Fruit fly (Drosophila melanogaster): ENCODE data around the gene Klp31E.

Gene Klp31E

dm6 chr2L:10381890-10382450 lies 31.8 kb upstream of the Klp31E start, which contains the start of gene CG5096 (continued):
- no peak for TF ChIP-seq Kr (GFP tag; optimal IDR thresholded peaks at IDR 0.05)
- peak; percentile 47 for TF ChIP-seq CG2202 (tag; optimal IDR thresholded peaks at IDR 0.05)
- no peak for TF ChIP-seq pros (GFP tag; optimal IDR thresholded peaks at IDR 0.05)
- TF ChIP-seq HLHmδ (GFP tag; optimal IDR thresholded peaks at IDR 0.05): no peak
- peak; percentile 70 for TF ChIP-seq Max (GFP tag; optimal IDR thresholded peaks at IDR 0.05)

dm6 chr2L:10386208-10386805 lies 27.5 kb upstream of the Klp31E start, which contains the start of the genes Cdk1 and mRpS7:
TSS of gene Cdk1 (minus strand) at chr2L:10386262.
TSS of gene mRpS7 (plus strand) at chr2L:10386662.
- TF ChIP-seq lab (GFP tag; optimal IDR thresholded peaks at IDR 0.05): no peak
- TF ChIP-seq CG7839 (tag; optimal IDR thresholded peaks at IDR 0.05): peak; percentile 86
- peak; percentile 74 for TF ChIP-seq Dp (GFP tag; optimal IDR thresholded peaks at IDR 0.05)
- TF ChIP-seq CG11696 (GFP tag; IDR thresholded peaks at IDR 0.05): 0 out of 2 replicates have a peak, but pooled peaks have one; percentile 51
- no peak for TF ChIP-seq Lim3 (GFP tag; IDR thresholded peaks at IDR 0.05)
- TF ChIP-seq CG8924 (tag; optimal IDR thresholded peaks at IDR 0.05): peak; percentile 87
- peak; percentile 71 for TF ChIP-seq CG7556 (GFP tag; optimal IDR thresholded peaks at IDR 0.05)
- TF ChIP-seq maf-S (GFP tag; optimal IDR thresholded peaks at IDR 0.05): peak; percentile 23
- peak; percentile 38 for TF ChIP-seq scrt (GFP tag; optimal IDR thresholded peaks at IDR 0.05)
- peak; percentile 71 for TF ChIP-seq bcd (GFP tag; optimal IDR thresholded peaks at IDR 0.05)
- TF ChIP-seq ranshi (GFP tag; IDR thresholded peaks at IDR 0.05): 0 out of 2 replicates have a peak, but pooled peaks have one; percentile 68
- TF ChIP-seq CG6854 (GFP tag; optimal IDR thresholded peaks at IDR 0.05): peak; percentile 3
- no peak for TF ChIP-seq Sry-β (GFP tag; optimal IDR thresholded peaks at IDR 0.05)
- peak; percentile 38 for TF ChIP-seq CG6254 (GFP tag; optimal IDR thresholded peaks at IDR 0.05)
- no peak for TF ChIP-seq Asciz (GFP tag; optimal IDR thresholded peaks at IDR 0.05)
- TF ChIP-seq Vsx1 (GFP tag; optimal IDR thresholded peaks at IDR 0.05): peak; percentile 47
- TF ChIP-seq CG10147 (GFP tag; optimal IDR thresholded peaks at IDR 0.05): peak; percentile 66
- TF ChIP-seq Jarid2 (GFP tag; optimal IDR thresholded peaks at IDR 0.05): no peak
- peak; percentile 7 for TF ChIP-seq CG10543 (GFP tag; optimal IDR thresholded peaks at IDR 0.05)
- TF ChIP-seq CG18262 (tag; optimal IDR thresholded peaks at IDR 0.05): peak; percentile 84
- no peak for TF ChIP-seq Nf-YA (GFP tag; IDR thresholded peaks at IDR 0.05)
- peak; percentile 32 for TF ChIP-seq Fer1 (GFP tag; optimal IDR thresholded peaks at IDR 0.05)
- peak; percentile 40 for TF ChIP-seq HHEX (GFP tag; optimal IDR thresholded peaks at IDR 0.05)
- TF ChIP-seq jigr1 (GFP tag; IDR thresholded peaks at IDR 0.05): peak; percentile 65; the same call in 1 of the 3 replicates
- TF ChIP-seq CG10431 (GFP tag; optimal IDR thresholded peaks at IDR 0.05): no peak
- TF ChIP-seq CG8765 (GFP tag; IDR thresholded peaks at IDR 0.05): peak; percentile 60; the same call in 1 of the 2 replicates
- TF ChIP-seq crol (GFP tag; IDR thresholded peaks at IDR 0.05): no peak
- TF ChIP-seq CTCF (GFP tag; optimal IDR thresholded peaks at IDR 0.05): no peak
- peak; percentile 52 for TF ChIP-seq ewg (GFP tag; optimal IDR thresholded peaks at IDR 0.05)
- peak; percentile 38; the same call in 1 of the 2 replicates for TF ChIP-seq sisA (GFP tag; IDR thresholded peaks at IDR 0.05)
- TF ChIP-seq CG11695 (GFP tag; IDR thresholded peaks at IDR 0.05): peak; percentile 70
- peak; percentile 78 for TF ChIP-seq slbo (GFP tag; IDR thresholded peaks at IDR 0.05)
- TF ChIP-seq B-H2 (GFP tag; optimal IDR thresholded peaks at IDR 0.05): peak; percentile 26
- no peak for TF ChIP-seq unc-4 (GFP tag; IDR thresholded peaks at IDR 0.05; ENCODE audit: partially characterized antibody)
- TF ChIP-seq vnd (GFP tag; IDR thresholded peaks at IDR 0.05; ENCODE audit: partially characterized antibody): no peak
- peak; percentile 54 for TF ChIP-seq al (GFP tag; IDR thresholded peaks at IDR 0.05)
- no peak for TF ChIP-seq Lpt (GFP tag; optimal IDR thresholded peaks at IDR 0.05)
- TF ChIP-seq ttk (GFP tag; IDR thresholded peaks at IDR 0.05): peak; percentile 63; the same call in 1 of the 2 replicates
- TF ChIP-seq Usf (GFP tag; optimal IDR thresholded peaks at IDR 0.05): peak; percentile 40
- peak; percentile 69 for TF ChIP-seq CG12155 (GFP tag; optimal IDR thresholded peaks at IDR 0.05)
- no peak for TF ChIP-seq ERR (GFP tag; optimal IDR thresholded peaks at IDR 0.05)
- peak; percentile 77 for TF ChIP-seq CG9727 (GFP tag; optimal IDR thresholded peaks at IDR 0.05)
- TF ChIP-seq Tbp (GFP tag; optimal IDR thresholded peaks at IDR 0.05): no peak

Measured in whole organism, embryonic.